Fruit fly (Drosophila melanogaster): ENCODE measurements around the gene CG32856.

CG32856 gene

dm6 chr3R:16006806-16007556, 41.8 kb upstream of the CG32856 start:
- TF ChIP-seq sd (tag; optimal IDR thresholded peaks at IDR 0.05) (peak; percentile 43), CG17802 (tag; optimal IDR thresholded peaks at IDR 0.05) (no peak), pros (GFP tag; optimal IDR thresholded peaks at IDR 0.05) (peak; percentile 17), Hr39 (optimal IDR thresholded peaks at IDR 0.05) (no peak), ci (GFP tag; IDR thresholded peaks at IDR 0.05) (peak; percentile 41; the same call in 1 of the 3 replicates), Lhr (GFP tag; optimal IDR thresholded peaks at IDR 0.05) (no peak), CG4360 (GFP tag; IDR thresholded peaks at IDR 0.05) (peak; percentile 20), CG6813 (GFP tag; optimal IDR thresholded peaks at IDR 0.05) (peak; percentile 24), CG8359 (GFP tag; optimal IDR thresholded peaks at IDR 0.05; ENCODE audit: borderline replicate concordance) (peak; percentile 16), ken (GFP tag; IDR thresholded peaks at IDR 0.05) (0 out of 3 replicates have a peak, but pooled peaks have one; percentile 5), CG17385 (GFP tag; optimal IDR thresholded peaks at IDR 0.05) (peak; percentile 63), Xrp1 (GFP tag; IDR thresholded peaks at IDR 0.05) (0 out of 2 replicates have a peak, but pooled peaks have one; percentile 9), crol (GFP tag; IDR thresholded peaks at IDR 0.05) (peak; percentile 66), Hsf (GFP tag; optimal IDR thresholded peaks at IDR 0.05) (no peak), CG15479 (GFP tag; optimal IDR thresholded peaks at IDR 0.05) (peak; percentile 55), hkb (optimal IDR thresholded peaks at IDR 0.05) (no peak), hkb (GFP tag; IDR thresholded peaks at IDR 0.05) (0 out of 2 replicates have a peak, but pooled peaks have one; percentile 15), sqz (GFP tag; optimal IDR thresholded peaks at IDR 0.05) (peak; percentile 46), D19A (tag; optimal IDR thresholded peaks at IDR 0.05) (peak; percentile 69), kni (GFP tag; optimal IDR thresholded peaks at IDR 0.05) (peak; percentile 47), Deaf1 (tag; optimal IDR thresholded peaks at IDR 0.05) (peak; percentile 35), nom (GFP tag; optimal IDR thresholded peaks at IDR 0.05) (no peak), GATAe (GFP tag; conservative IDR thresholded peaks at IDR 0.05) (peak; percentile 87), tll (GFP tag; optimal IDR thresholded peaks at IDR 0.05) (peak in 1 of 2 experiments; percentile 80), Med (GFP tag) (peak; percentile 73), sug (tag; optimal IDR thresholded peaks at IDR 0.05) (peak; percentile 35)

dm6 chr3R:16005943-16006342, 40.8 kb upstream of the CG32856 start:
- TF ChIP-seq lov (optimal IDR thresholded peaks at IDR 0.05) (no peak), lov (GFP tag; IDR thresholded peaks at IDR 0.05) (no peak), CG3726 (GFP tag; IDR thresholded peaks at IDR 0.05) (no peak), CG1529 (GFP tag; optimal IDR thresholded peaks at IDR 0.05) (peak; percentile 37), hkb (optimal IDR thresholded peaks at IDR 0.05) (no peak), hkb (GFP tag; IDR thresholded peaks at IDR 0.05) (no peak), CG15601 (tag; optimal IDR thresholded peaks at IDR 0.05) (peak; percentile 75), CG12299 (tag; optimal IDR thresholded peaks at IDR 0.05) (peak; percentile 48), CrebB (tag; optimal IDR thresholded peaks at IDR 0.05) (peak; percentile 64), hb (GFP tag; IDR thresholded peaks at IDR 0.05; ENCODE audit: partially characterized antibody) (no peak), CG13894 (tag; optimal IDR thresholded peaks at IDR 0.05) (no peak), CG16863 (GFP tag; optimal IDR thresholded peaks at IDR 0.05) (no peak), CG10565 (GFP tag; optimal IDR thresholded peaks at IDR 0.05) (no peak), tx (GFP tag; optimal IDR thresholded peaks at IDR 0.05) (no peak), CG10543 (GFP tag; optimal IDR thresholded peaks at IDR 0.05) (peak; percentile 1), CG10209 (GFP tag; optimal IDR thresholded peaks at IDR 0.05) (peak; percentile 23), CG18619 (GFP tag; optimal IDR thresholded peaks at IDR 0.05) (peak; percentile 49), CG9817 (tag; optimal IDR thresholded peaks at IDR 0.05) (peak; percentile 33), Dek (tag; optimal IDR thresholded peaks at IDR 0.05) (peak; percentile 10), sens (GFP tag) (peak; percentile 92), CG32532 (GFP tag; IDR thresholded peaks at IDR 0.05) (no peak), fd64A (GFP tag; optimal IDR thresholded peaks at IDR 0.05) (peak; percentile 73), CG8281 (tag; optimal IDR thresholded peaks at IDR 0.05) (peak; percentile 43), CG1024 (GFP tag; IDR thresholded peaks at IDR 0.05) (no peak), Myb (GFP tag; optimal IDR thresholded peaks at IDR 0.05) (no peak), Rfx (GFP tag; IDR thresholded peaks at IDR 0.05) (no peak)

All from whole organism, embryonic.